Worm (Caenorhabditis elegans): ENCODE measurements around the gene grl-5.

- TF ChIP-seq ztf-23 (GFP tag; IDR thresholded peaks at IDR 0.05), result no peak
- TF ChIP-seq flt-1 (GFP tag; IDR thresholded peaks at IDR 0.05), result no peak
- TF ChIP-seq klf-2 (GFP tag; conservative IDR thresholded peaks at IDR 0.05), result no peak
- no peak for TF ChIP-seq T22C8.4 (GFP tag; IDR thresholded peaks at IDR 0.05)
These were observed 3.8 kb downstream of the grl-5 start, which contains the start of gene Y47D7A.3 for ce11 chrV:4410643-4411042.
